Fruit fly (Drosophila melanogaster) S2 (cell line): Measurements from ENCODE around the gene eIF4H2.

ENCODE experiments used
- CG8478 ChIP-seq: fragments of >200 bp; optimal IDR thresholded peaks from 2 replicates; lab custom pipeline; 2018
- CTCF ChIP-seq, 2 experiments: fragments of >200 bp; optimal IDR thresholded peaks; 2 replicates each; lab custom pipeline; 2018

Gene eIF4H2

DNA sequence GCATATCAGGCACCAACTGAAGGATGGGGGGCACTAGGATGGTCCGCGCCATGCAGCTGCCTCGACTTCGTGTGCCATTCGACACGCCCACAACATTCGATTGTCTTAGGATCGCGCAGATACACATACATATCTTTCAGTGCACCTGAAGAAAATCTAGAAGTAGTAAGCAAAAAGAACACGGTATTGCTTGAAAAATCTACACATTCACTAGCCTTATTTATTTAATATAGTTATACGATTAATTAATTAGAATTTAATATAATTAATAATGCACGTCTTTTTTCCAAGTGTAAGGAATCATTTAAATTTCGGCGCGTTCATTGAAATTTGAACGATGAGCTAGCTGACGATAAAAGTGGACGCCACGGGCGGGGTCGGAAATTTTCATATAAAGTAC lies 8.7 kb downstream of the eIF4H2 start:
- TF ChIP-seq CTCF (optimal IDR thresholded peaks at IDR 0.05; lab: Kevin White, UChicago) = no peak
- TF ChIP-seq CG8478 (lab: Kevin White, UChicago) = no peak

DNA sequence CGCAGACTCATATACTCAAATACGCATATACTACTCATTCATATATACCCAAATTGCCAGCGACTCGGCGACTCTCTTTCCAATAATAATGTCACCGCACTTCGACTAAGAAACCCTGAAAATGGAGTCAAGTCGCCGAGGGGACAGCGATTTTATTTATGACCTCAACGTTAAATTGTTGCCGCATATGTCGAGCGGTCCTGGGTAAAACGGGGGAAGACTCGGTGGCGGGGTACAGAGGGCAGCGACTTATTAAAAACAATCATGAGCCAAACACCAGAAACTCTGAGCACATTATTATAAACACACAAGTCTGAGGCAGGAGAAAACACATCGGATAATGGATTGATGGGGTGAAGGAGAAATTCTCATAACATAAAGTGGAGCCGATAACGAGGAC lies 9.2 kb downstream of the eIF4H2 start:
- TF ChIP-seq CG8478 (lab: Kevin White, UChicago) = no peak
- no peak for TF ChIP-seq CTCF (optimal IDR thresholded peaks at IDR 0.05; lab: Kevin White, UChicago)

DNA sequence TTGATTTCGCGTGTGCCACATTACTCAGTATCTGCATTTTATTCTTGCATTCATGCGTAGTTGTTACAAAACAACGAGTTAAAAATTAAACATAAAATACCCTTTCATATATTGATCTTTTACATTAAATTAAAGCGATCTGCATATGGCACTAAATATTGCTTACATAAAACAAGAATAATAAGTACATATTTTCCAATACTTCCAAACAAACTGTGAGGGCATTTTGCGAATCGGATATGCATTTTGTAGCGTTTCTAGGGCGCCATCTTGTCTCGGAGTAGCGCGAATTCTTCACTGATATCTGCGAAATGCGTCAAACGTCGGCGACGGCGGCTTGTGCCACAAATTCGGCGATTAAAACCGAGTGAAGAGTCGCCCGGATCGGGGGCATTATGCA lies 15.5 kb downstream of the eIF4H2 start:
- TF ChIP-seq CG8478 (lab: Kevin White, UChicago) (no peak), CTCF (optimal IDR thresholded peaks at IDR 0.05; lab: Kevin White, UChicago) (no peak)

DNA sequence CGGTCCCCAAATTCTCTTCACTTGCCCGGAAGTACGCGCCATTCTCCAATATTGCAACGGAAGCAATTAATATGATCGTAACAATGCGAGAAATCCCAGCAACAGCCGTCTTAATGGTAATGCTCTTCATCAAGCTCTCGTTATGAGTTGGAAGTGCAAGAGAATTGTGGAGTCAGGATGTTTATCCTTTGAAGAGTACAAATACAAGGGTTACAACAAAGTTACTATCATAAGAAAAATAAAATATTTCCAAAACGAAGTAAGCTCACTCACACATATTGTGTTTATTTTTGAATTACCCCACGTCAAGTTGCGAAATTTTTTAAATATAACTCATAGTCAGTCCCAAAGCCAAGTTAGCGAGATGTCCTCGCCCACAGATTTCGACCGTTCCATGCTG lies 16.7 kb downstream of the eIF4H2 start, which contains the start of gene CG15543:
CG15543 (plus strand) TSS at position 301 of the 400 bp plus-strand sequence.
- TF ChIP-seq CG8478 (lab: Kevin White, UChicago) (no peak), CTCF (optimal IDR thresholded peaks at IDR 0.05; lab: Kevin White, UChicago) (no peak)

DNA sequence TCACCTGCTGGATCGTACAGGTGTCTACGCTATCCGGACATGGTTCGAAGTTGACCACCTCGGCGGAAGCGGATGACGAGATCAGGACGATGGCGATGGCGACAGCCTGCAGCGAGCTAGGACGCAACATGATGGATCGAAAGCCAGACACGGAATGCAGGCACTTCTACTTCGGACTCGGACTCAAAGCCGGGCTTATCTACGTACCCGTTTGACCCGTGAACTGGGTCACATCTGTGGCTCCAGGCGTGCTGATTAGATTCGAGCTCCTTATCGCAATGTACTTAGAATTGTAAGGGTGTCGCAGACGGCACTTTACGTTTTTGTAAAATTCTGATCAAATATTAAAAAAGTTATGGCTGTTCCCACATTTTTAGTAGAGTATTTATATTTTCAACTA lies 19.2 kb downstream of the eIF4H2 start, which contains the start of gene Npc2g:
Npc2g (minus strand) TSS at position 160 of the 400 bp plus-strand sequence.
- TF ChIP-seq CG8478 (lab: Kevin White, UChicago) (no peak), CTCF (optimal IDR thresholded peaks at IDR 0.05; lab: Kevin White, UChicago) (no peak)

DNA sequence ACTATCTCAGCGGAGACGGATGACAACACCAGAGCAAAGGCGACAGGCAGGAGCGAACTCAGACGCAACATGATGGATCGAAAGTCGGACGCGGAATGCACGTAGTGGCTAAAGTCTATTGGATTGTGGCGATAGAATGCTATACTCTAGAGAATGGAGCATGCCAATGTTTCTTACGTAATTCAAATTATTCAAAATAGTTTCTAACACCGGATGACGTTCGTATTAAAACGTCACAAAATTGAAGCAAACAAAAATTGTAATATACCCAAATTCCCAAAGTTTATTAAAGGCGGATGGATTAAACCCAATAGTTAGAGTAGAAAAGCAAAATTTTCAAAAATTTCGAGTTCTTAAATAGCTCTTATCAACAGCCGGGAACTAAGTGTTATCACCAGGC lies 20.3 kb downstream of the eIF4H2 start, which contains the start of gene Npc2h:
Npc2h (minus strand) TSS at position 101 of the 400 bp plus-strand sequence.
- no peak for TF ChIP-seq CTCF (optimal IDR thresholded peaks at IDR 0.05; lab: Kevin White, UChicago)
- TF ChIP-seq CG8478 (lab: Kevin White, UChicago) = no peak

DNA sequence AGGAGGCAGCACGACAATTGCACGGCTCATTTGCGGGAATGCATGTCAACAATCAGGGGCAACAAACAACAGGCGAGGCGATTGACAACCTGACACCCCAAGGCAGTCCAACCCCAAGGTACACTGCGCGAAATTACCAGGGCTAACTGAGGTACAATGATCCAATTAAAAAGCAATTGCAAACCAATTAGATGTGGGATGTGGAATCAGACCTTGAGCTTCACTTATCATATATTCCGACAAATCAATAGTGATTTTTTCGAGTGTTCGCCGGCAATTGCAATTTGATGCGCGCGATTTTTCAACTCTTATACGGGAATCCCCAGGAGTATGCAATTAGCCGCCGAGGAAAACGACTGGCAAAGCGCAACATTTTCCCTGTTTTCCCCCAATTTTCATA lies 21.2 kb downstream of the eIF4H2 start:
- no peak for TF ChIP-seq CTCF (optimal IDR thresholded peaks at IDR 0.05; lab: Kevin White, UChicago)

DNA sequence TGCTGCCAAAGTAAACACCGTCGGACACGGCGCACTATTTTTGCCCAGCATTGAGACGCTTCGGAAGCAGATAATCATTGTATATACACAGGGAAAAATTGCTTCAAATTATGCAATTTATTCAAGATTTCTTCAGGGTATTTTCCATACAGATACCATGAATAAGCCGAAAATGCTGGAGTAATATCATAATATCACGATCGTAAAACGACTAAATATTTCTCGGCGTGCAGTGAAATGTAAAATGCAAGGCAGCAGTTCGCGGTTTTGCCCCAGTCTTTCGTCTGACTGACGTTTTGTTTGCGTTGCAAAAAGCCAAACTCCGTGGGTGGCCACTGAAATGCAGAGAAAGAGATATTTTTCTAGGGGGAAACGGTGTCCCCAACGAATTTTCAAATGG lies 25.0 kb downstream of the eIF4H2 start:
- TF ChIP-seq CTCF (optimal IDR thresholded peaks at IDR 0.05; lab: Kevin White, UChicago) = no peak
- no peak for TF ChIP-seq CG8478 (lab: Kevin White, UChicago)

DNA sequence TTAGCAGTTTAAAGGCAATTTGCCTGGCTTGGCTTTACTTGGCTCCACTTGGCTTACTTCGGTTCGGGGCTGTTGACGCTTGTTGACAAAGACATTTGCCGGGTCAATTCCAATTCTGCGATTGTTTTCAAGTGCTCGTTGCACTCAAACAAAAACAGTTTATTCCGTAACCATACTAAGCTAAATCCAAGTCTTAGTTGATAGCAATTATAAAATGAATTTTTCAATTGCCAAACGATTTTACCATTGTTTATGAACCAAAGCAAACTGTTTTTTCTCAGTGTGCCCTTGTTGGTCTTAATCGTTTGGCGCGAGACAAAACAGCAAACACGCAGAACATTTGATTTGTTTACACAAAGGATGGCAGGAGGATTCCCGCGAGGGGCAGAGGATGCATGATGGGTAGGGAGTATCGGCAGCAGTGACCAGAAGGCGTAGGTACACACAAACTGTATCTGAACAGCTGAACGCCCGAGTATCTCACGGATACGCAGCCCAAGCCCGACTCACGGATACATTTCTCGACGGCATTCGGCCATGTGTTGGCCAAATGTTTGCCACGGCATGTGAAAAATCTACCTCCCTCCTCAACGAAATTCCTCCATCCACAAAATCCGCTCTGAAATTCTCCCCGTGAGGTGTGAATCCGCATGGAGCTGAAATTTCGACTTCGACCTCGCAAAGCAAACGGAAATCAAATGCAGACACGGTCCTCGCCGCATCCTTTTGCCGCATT lies 28.8 kb downstream of the eIF4H2 start:
- TF ChIP-seq CTCF (optimal IDR thresholded peaks at IDR 0.05; lab: Kevin White, UChicago) (no peak), CG8478 (lab: Kevin White, UChicago) (no peak)

DNA sequence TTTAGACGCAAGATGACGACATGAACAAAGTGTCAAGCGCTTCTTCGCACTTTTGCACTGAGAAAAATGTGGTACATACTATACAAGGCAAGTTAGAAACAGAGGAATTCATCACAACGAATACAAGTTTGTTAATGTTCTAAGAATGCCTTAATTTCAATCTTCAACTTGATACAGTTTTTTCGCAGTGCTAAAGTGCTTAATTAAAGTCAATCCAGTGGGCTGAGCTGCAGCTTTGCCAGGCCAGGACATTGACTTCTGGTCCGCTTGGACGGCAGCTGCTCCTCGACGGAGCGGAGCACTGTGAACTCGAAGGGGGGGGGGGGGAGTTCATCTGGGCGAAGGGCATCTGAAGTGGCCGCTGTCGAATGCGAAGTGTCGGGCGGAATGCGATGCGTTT lies 30.3 kb downstream of the eIF4H2 start:
- TF ChIP-seq CG8478 (lab: Kevin White, UChicago) (no peak), CTCF (optimal IDR thresholded peaks at IDR 0.05; lab: Kevin White, UChicago) (no peak)

DNA sequence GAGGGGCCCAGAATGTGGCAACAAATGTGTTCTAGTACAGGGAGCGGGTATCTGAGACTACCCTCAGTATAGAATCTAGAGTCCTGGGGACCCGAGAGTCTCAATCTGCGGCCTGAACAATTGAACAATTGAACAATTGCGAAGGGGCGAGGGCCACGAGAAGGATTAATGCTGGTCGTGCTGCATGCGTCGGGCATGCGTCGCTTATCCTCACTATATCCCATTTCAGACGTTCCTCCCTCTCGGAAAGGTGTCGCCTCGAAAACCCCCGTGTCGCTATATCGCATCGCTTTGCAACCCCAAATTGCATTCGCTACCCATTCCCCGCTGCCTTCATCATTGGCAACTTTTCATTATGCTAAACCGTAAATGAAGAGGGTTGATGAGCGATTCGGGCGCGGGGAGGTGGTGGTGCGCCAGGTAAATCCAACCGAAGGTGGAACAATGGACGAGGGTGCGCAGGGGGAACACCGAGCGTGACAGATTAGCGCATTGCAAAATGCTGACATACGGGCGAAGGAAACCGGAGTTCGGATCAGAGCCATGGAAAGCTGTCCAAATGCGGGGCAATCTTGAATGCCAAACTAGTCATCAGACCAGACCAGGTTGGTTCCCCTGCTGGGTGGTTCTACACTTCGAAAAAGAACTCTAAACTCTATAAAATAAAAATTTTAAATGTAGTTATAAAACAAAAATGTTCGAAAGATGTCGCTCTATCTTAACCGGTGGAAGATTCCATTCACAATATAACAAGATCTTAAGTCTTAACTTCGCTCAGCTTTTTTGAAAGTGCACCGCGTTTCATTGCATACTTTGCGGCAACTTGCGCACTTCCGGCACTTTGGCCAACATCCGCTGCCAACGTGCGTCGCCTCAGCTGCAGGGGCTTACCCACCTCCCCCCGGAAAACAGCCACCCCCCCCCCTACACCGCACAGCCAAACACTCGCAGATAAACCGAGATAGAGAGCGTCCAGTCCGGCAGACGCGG lies 33.1 kb downstream of the eIF4H2 start:
- TF ChIP-seq CG8478 (lab: Kevin White, UChicago) (no peak), CTCF (optimal IDR thresholded peaks at IDR 0.05; lab: Kevin White, UChicago) (no peak)

DNA sequence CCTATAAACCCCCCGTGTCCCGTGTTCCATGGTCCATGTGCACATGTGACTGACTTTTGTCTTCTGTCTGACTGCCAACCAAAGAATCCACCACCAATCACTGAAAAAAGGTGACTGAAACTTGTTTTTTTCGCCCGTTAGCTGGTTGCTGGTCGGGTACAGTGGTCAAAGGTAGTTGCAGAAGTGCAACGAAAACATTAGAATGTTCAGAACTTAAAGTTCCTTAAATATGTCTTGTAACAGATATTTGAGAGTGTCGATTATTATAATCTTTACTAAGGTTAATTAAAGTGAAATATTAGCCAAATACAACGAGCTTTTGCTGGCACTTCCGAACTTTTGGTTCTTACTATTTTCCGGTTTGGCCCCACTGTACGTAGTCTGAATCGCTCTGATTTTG lies 35.3 kb downstream of the eIF4H2 start:
- TF ChIP-seq CTCF (optimal IDR thresholded peaks at IDR 0.05; lab: Kevin White, UChicago) (no peak), CG8478 (lab: Kevin White, UChicago) (no peak)

DNA sequence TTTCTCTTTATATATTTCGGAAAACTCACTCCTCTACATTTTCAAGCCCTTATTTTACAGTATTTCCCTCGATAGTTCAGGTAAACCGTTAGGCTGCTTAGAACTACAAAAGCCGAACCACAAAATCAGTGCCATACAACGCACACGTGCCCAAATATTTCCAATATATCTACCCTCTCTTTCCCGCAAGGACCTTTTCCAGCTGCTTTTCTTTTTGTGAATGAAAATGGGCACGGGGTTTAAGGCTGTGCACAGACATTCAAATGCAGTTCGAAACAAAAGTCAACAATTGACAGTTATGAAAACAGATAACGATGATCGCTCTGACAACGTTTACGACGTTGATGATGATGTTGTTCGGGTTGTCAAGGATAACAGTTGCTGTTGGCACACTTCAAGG lies 36.3 kb downstream of the eIF4H2 start:
- TF ChIP-seq CTCF (optimal IDR thresholded peaks at IDR 0.05; lab: Kevin White, UChicago) (no peak), CG8478 (lab: Kevin White, UChicago) (no peak)

DNA sequence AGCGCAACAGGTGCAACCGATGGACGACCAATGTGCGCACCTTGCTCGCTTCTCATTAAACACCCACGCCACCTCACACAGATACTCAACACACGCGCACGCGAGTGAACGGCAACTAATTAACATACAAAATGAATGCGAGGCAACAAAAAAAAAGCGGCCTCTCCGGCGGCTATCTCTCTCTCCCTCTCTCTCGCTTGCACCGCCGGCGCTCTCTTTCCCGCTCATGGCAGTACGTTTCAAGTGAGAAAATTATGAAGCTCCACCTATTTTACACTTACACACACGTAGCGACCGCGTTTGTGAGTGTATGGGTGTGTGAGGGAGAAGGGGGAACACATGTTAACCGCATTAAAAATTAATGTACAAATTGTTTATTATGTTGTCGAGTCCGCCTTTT lies 38.2 kb downstream of the eIF4H2 start:
- TF ChIP-seq CTCF (optimal IDR thresholded peaks at IDR 0.05; lab: Kevin White, UChicago) (peak; percentile 14 to 45), CG8478 (lab: Kevin White, UChicago) (peak; percentile 46)
